Worm (Caenorhabditis elegans) whole organism, L4/young adult: ENCODE results near the gene F58B4.7.

Source experiments
- dao-5 ChIP-seq: sonication (generic microtip); optimal IDR thresholded peaks from 2 replicates; lab custom pipeline; 2016; ENCODE audit warnings: missing genotype, missing genetic modification characterization, moderate library complexity, missing compliant biosample characterization
- him-1 ChIP-seq: sonication (generic microtip); optimal IDR thresholded peaks from 2 replicates; lab custom pipeline; 2016; ENCODE audit warnings: missing genotype, missing genetic modification reagents, missing genetic modification characterization, missing compliant biosample characterization

DNA sequence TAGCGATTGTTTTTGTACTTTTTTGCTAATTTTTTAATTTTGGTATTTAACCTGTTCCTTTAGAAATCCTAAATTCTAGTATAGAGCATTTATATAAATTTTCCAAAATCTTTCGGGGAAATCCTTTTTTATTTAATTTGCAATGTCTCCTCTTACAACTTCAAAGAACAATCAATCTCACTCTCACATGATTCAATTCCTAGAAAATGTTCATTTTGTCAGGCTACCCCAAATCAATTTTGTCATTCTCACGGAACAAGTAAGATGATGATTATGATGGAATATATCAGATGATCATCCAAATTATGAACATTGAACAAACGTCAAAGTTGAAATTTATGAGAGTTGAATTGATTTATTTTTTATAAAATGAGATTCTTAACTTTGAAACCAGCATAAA is 14.2 kb upstream of the F58B4.7 start:
- TF ChIP-seq him-1 (tag; lab: Kevin White, UChicago) (no peak), dao-5 (tag; lab: Kevin White, UChicago) (no peak)
